Worm (Caenorhabditis elegans) whole organism, L4 larva: Measurements from ENCODE around the gene R13D11.10.
"Not testable (repeated sequence)": the region's sequence is repeated elsewhere in the genome, so short reads cannot be mapped to it uniquely, and the experiment has no call there.

Experiments
- nhr-10 ChIP-seq: fragments of 150-350 bp; optimal IDR thresholded peaks from 2 replicates; lab custom pipeline; 2014; ENCODE audit warnings: missing biosample characterization, missing genetic modification characterization
- nhr-11 ChIP-seq: fragments of 150-350 bp; optimal IDR thresholded peaks from 2 replicates; lab custom pipeline; 2014; ENCODE audit warnings: missing biosample characterization, missing genetic modification characterization

DNA sequence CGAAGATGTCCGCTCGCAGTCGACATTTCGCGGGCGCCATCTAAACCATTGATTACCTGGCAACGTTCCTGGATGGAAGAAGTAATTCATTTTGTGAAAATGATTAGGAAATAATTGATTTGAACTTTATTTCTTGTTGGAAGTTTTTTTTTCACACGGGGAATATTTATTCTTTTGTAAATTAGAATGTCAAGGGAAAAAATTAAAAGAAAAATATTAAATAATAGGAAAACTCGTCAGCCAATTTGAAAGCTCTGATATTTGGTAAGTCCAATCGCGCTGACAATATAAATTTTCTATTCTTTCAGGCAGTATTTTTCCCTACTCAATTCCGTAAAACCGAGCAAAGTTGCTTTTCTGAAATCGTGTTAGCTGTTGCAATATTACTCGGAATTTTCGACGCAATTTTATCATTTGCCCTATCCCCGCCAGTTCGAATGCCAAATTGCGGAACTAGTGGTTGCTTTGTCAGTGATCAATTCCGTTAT is 26.0 kb upstream of the R13D11.10 start, which contains the start of the genes K09C6.7 and K09C6.10:
- TF ChIP-seq nhr-10, nhr-11 (tag; lab: Kevin White, UChicago): not testable (repeated sequence)
